Worm (Caenorhabditis elegans) whole organism, mixed stage, embryonic: Measurements from ENCODE around the gene his-17.

ENCODE experiments used
- nhr-12 ChIP-seq: fragments of 150-350 bp; optimal IDR thresholded peaks from 2 replicates; lab custom pipeline; 2014; ENCODE audit warnings: missing biosample characterization, missing genetic modification characterization
- snpc-4 ChIP-seq: fragments of 150-350 bp; optimal IDR thresholded peaks from 2 replicates; lab custom pipeline; 2014; ENCODE audit warnings: missing biosample characterization, missing genetic modification characterization

- TF ChIP-seq nhr-12 = no peak
- TF ChIP-seq snpc-4 = no peak
Observed at ce11 chrV:8936791-8937475, 39.1 kb upstream of the his-17 start.
